Worm (Caenorhabditis elegans): Measurements from ENCODE around the gene ttr-10.
A peak's percentile ranks its signal among the peaks of the same experiment; 100 is the strongest.

The ttr-10 gene

DNA sequence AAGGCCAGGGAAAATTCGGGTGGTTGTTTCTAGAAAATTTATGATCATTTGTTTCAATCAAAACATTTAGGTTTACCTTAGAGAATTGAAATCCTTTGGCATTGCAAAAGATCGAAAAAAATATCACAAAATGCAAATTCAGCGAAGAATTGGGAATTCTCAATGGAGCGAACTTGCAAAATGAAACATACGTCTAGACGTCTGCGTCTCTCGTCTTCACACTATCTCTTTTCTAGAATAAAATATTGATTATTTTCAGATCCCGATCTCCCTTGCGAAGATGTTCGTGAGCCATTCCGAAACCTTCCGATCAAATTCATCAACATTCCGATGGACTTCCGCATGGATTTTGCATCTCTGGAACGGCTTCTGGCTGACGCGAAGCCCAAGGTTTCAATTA lies 26.7 kb upstream of the ttr-10 start, which contains the start of gene ets-6 (continued):
- TF ChIP-seq dsc-1 (tag; optimal IDR thresholded peaks at IDR 0.05) (peak; percentile 44), lin-15B (tag; optimal IDR thresholded peaks at IDR 0.05) (peak; percentile 2), lir-3 (tag; optimal IDR thresholded peaks at IDR 0.05; ENCODE audit: poor library complexity) (no peak), C34B4.2 (tag; optimal IDR thresholded peaks at IDR 0.05) (no peak), zag-1 (tag; optimal IDR thresholded peaks at IDR 0.05) (no peak), nhr-237 (tag; optimal IDR thresholded peaks at IDR 0.05) (no peak), fkh-4 (tag; optimal IDR thresholded peaks at IDR 0.05; ENCODE audit: borderline replicate concordance) (no peak), rnt-1 (tag; optimal IDR thresholded peaks at IDR 0.05) (peak; percentile 54), lin-39 (tag; optimal IDR thresholded peaks at IDR 0.05) (peak; percentile 25), aha-1 (tag; optimal IDR thresholded peaks at IDR 0.05) (no peak), ets-5 (GFP tag; IDR thresholded peaks at IDR 0.05) (no peak), ztf-4 (tag; optimal IDR thresholded peaks at IDR 0.05) (no peak), swsn-7 (tag; optimal IDR thresholded peaks at IDR 0.05) (peak; percentile 62), jun-1 (tag; optimal IDR thresholded peaks at IDR 0.05) (peak; percentile 49), nhr-28 (tag; optimal IDR thresholded peaks at IDR 0.05) (no peak), efl-3 (GFP tag; optimal IDR thresholded peaks at IDR 0.05) (no peak), unc-62 (GFP tag; optimal IDR thresholded peaks at IDR 0.05) (no peak), skn-1 (tag; optimal IDR thresholded peaks at IDR 0.05) (peak; percentile 25), elt-3 (tag; optimal IDR thresholded peaks at IDR 0.05) (peak in 2 of 6 experiments; percentile 12 to 34), nhr-19 (GFP tag; conservative IDR thresholded peaks at IDR 0.05) (peak; percentile 54), xbp-1 (tag; optimal IDR thresholded peaks at IDR 0.05) (peak; percentile 55), lin-13 (GFP tag; optimal IDR thresholded peaks at IDR 0.05) (no peak), hlh-4 (tag; optimal IDR thresholded peaks at IDR 0.05) (no peak), pqm-1 (tag; optimal IDR thresholded peaks at IDR 0.05) (no peak), alr-1 (tag; optimal IDR thresholded peaks at IDR 0.05; ENCODE audit: borderline replicate concordance) (no peak), nhr-47 (tag; optimal IDR thresholded peaks at IDR 0.05) (peak; percentile 70), unc-86 (tag; optimal IDR thresholded peaks at IDR 0.05) (peak; percentile 43), vab-15 (tag; optimal IDR thresholded peaks at IDR 0.05) (no peak), hlh-17 (GFP tag; optimal IDR thresholded peaks at IDR 0.05; ENCODE audit: borderline replicate concordance) (no peak), ceh-63 (GFP tag; optimal IDR thresholded peaks at IDR 0.05) (no peak), nhr-76 (tag; optimal IDR thresholded peaks at IDR 0.05) (no peak), mef-2 (tag; optimal IDR thresholded peaks at IDR 0.05) (no peak), sox-4 (tag; optimal IDR thresholded peaks at IDR 0.05) (no peak), ztf-11 (tag; optimal IDR thresholded peaks at IDR 0.05) (no peak), nhr-85 (tag) (peak; percentile 82), snu-23 (GFP tag; optimal IDR thresholded peaks at IDR 0.05) (peak; percentile 74)

DNA sequence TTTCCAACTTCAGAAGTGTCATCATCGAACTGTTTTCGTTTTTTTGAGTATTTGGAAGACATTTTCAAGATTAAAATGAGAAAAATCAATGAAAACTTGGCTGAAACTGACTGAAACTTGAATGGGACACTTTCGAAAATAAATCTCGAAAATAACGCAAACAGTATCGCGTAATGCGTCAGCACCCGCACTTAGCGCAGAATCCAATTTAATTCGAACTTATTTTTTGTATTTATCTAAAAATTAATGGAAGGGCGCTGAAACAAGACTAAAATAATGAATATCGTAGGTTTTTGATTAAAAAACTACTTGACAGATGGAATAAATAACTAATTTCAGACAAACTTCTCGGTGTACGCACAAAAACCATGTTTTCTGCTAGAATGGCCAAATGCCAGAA lies 21.8 kb upstream of the ttr-10 start, which contains the start of the genes snu-66 and ints-9:
Gene snu-66, minus strand, starts transcription at position 108 of the 400 bp plus-strand sequence.
Gene ints-9, plus strand, starts transcription at position 240 of the 400 bp plus-strand sequence.
- TF ChIP-seq hpl-2 (GFP tag; optimal IDR thresholded peaks at IDR 0.05) (no peak), blmp-1 (tag; optimal IDR thresholded peaks at IDR 0.05) (peak; percentile 66), nhr-84 (tag; optimal IDR thresholded peaks at IDR 0.05) (no peak), nhr-28 (tag; optimal IDR thresholded peaks at IDR 0.05) (no peak), ama-1 (optimal IDR thresholded peaks at IDR 0.05) (peak; percentile 29), ztf-4 (tag; optimal IDR thresholded peaks at IDR 0.05) (no peak), tlp-1 (tag; optimal IDR thresholded peaks at IDR 0.05) (no peak), snu-23 (GFP tag; optimal IDR thresholded peaks at IDR 0.05) (peak; percentile 84), snpc-4 (tag; optimal IDR thresholded peaks at IDR 0.05) (peak; percentile 41), lir-3 (tag; optimal IDR thresholded peaks at IDR 0.05; ENCODE audit: poor library complexity) (peak; percentile 18), fkh-10 (GFP tag; optimal IDR thresholded peaks at IDR 0.05) (no peak), F16B12.6 (tag; optimal IDR thresholded peaks at IDR 0.05) (peak; percentile 36), irx-1 (tag; optimal IDR thresholded peaks at IDR 0.05) (peak; percentile 46), rnt-1 (tag; optimal IDR thresholded peaks at IDR 0.05) (peak; percentile 79), mdl-1 (tag; optimal IDR thresholded peaks at IDR 0.05) (peak in 1 of 2 experiments; percentile 41), ceh-63 (GFP tag; optimal IDR thresholded peaks at IDR 0.05) (no peak), C04F5.9 (tag; optimal IDR thresholded peaks at IDR 0.05) (no peak), ceh-90 (tag; optimal IDR thresholded peaks at IDR 0.05) (no peak), egl-13 (tag; optimal IDR thresholded peaks at IDR 0.05) (no peak), fkh-4 (tag; optimal IDR thresholded peaks at IDR 0.05; ENCODE audit: borderline replicate concordance) (no peak), ceh-82 (tag; optimal IDR thresholded peaks at IDR 0.05) (peak; percentile 66 to 81 (median 67)), zip-4 (GFP tag; optimal IDR thresholded peaks at IDR 0.05) (no peak), Y116A8C.19 (tag; optimal IDR thresholded peaks at IDR 0.05; ENCODE audit: borderline replicate concordance) (no peak), fkh-8 (tag; optimal IDR thresholded peaks at IDR 0.05) (peak; percentile 33), elt-2 (tag; optimal IDR thresholded peaks at IDR 0.05) (no peak)
